Fruit fly (Drosophila melanogaster): Measurements from ENCODE around the gene t.

t gene

dm6 chrX:9201866-9202681, 21.0 kb downstream of the t start (continued):
- TF ChIP-seq Oaz (GFP tag; IDR thresholded peaks at IDR 0.05) (0 out of 2 replicates have a peak, but pooled peaks have one; percentile 19), CG3065 (GFP tag; optimal IDR thresholded peaks at IDR 0.05) (no peak), CG15269 (tag; optimal IDR thresholded peaks at IDR 0.05) (peak; percentile 84), CG9932 (GFP tag; IDR thresholded peaks at IDR 0.05) (peak; percentile 95), CG4730 (GFP tag; IDR thresholded peaks at IDR 0.05) (peak; percentile 78), CG6765 (GFP tag; optimal IDR thresholded peaks at IDR 0.05) (peak; percentile 78), Gsc (GFP tag; IDR thresholded peaks at IDR 0.05) (no peak), CG8281 (tag; optimal IDR thresholded peaks at IDR 0.05) (peak; percentile 35), HLH54F (GFP tag; optimal IDR thresholded peaks at IDR 0.05) (peak; percentile 21), run (tag; optimal IDR thresholded peaks at IDR 0.05) (no peak), eve (GFP tag; optimal IDR thresholded peaks at IDR 0.05) (no peak), row (GFP tag; IDR thresholded peaks at IDR 0.05) (peak; percentile 84), shn (GFP tag; optimal IDR thresholded peaks at IDR 0.05) (no peak), Fer3 (tag; optimal IDR thresholded peaks at IDR 0.05) (peak; percentile 87), CG5245 (GFP tag; optimal IDR thresholded peaks at IDR 0.05) (no peak), gro (GFP tag; optimal IDR thresholded peaks at IDR 0.05) (no peak), vvl (GFP tag; IDR thresholded peaks at IDR 0.05) (peak; percentile 82), CG6854 (GFP tag; optimal IDR thresholded peaks at IDR 0.05) (peak; percentile 59), tap (tag; optimal IDR thresholded peaks at IDR 0.05) (peak; percentile 30), Hsf (GFP tag; optimal IDR thresholded peaks at IDR 0.05) (peak; percentile 8), CG11696 (GFP tag; IDR thresholded peaks at IDR 0.05) (peak; percentile 72), CG17186 (GFP tag; optimal IDR thresholded peaks at IDR 0.05) (no peak), Abd-B (GFP tag; optimal IDR thresholded peaks at IDR 0.05) (peak; percentile 66), ERR (GFP tag; optimal IDR thresholded peaks at IDR 0.05) (no peak), TFAM (GFP tag; optimal IDR thresholded peaks at IDR 0.05) (no peak), CG13424 (tag; optimal IDR thresholded peaks at IDR 0.05) (peak; percentile 66), D19A (tag; optimal IDR thresholded peaks at IDR 0.05) (peak; percentile 70), oc (tag; optimal IDR thresholded peaks at IDR 0.05) (no peak), CG8924 (tag; optimal IDR thresholded peaks at IDR 0.05) (peak; percentile 84), stc (GFP tag; IDR thresholded peaks at IDR 0.05) (peak; percentile 69), otp (GFP tag; IDR thresholded peaks at IDR 0.05) (peak; percentile 78; the same call in 2 of the 3 replicates), crc (GFP tag; optimal IDR thresholded peaks at IDR 0.05) (no peak), Usf (GFP tag; optimal IDR thresholded peaks at IDR 0.05) (peak; percentile 76), sug (tag; optimal IDR thresholded peaks at IDR 0.05) (peak; percentile 54), bab2 (GFP tag; optimal IDR thresholded peaks at IDR 0.05) (peak; percentile 11), pita (GFP tag; optimal IDR thresholded peaks at IDR 0.05) (no peak), CG10366 (GFP tag; IDR thresholded peaks at IDR 0.05) (peak; percentile 77), z (GFP tag; IDR thresholded peaks at IDR 0.05) (no peak), CG2120 (GFP tag; optimal IDR thresholded peaks at IDR 0.05) (peak; percentile 87), da (GFP tag; optimal IDR thresholded peaks at IDR 0.05) (no peak), nau (GFP tag; optimal IDR thresholded peaks at IDR 0.05) (no peak), CG4820 (GFP tag; optimal IDR thresholded peaks at IDR 0.05) (no peak), sens-2 (GFP tag; IDR thresholded peaks at IDR 0.05) (no peak), CG8478 (optimal IDR thresholded peaks at IDR 0.05) (no peak), dimm (GFP tag; IDR thresholded peaks at IDR 0.05) (peak; percentile 56; the same call in 1 of the 2 replicates), CG13894 (tag; optimal IDR thresholded peaks at IDR 0.05) (peak; percentile 82), CG8388 (GFP tag; optimal IDR thresholded peaks at IDR 0.05) (peak; percentile 21), ftz-f1 (GFP tag; optimal IDR thresholded peaks at IDR 0.05) (no peak), Mrtf (GFP tag; IDR thresholded peaks at IDR 0.05) (peak; percentile 81; the same call in 2 of the 3 replicates), ham (GFP tag; IDR thresholded peaks at IDR 0.05) (peak; percentile 79), CG10979 (tag; optimal IDR thresholded peaks at IDR 0.05) (peak; percentile 57)

Data from whole organism, embryonic.